Worm (Caenorhabditis elegans) whole organism, L4 larva: Measurements from ENCODE around the gene ecps-1.

Experiments
- F10B5.3 ChIP-seq: sonication (generic microtip); optimal IDR thresholded peaks from 2 replicates; lab custom pipeline; 2016; ENCODE audit warnings: mild to moderate bottlenecking, missing genetic modification characterization, missing compliant biosample characterization
- F37D6.2 ChIP-seq: sonication (generic microtip); optimal IDR thresholded peaks from 2 replicates; lab custom pipeline; 2016; ENCODE audit warnings: mild to moderate bottlenecking, missing genetic modification characterization, missing compliant biosample characterization
- T20F7.1 ChIP-seq: fragments of 200-800 bp; sonication (Bioruptor generic); optimal IDR thresholded peaks from 2 replicates; lab custom pipeline; 2018; ENCODE audit warnings: mild to moderate bottlenecking, missing genetic modification characterization, missing compliant biosample characterization
- T26A8.4 ChIP-seq: fragments of 200-800 bp; sonication (Bioruptor generic); IDR thresholded peaks from 2 replicates; pipeline ENCODE4 v1.3.6; 2022; ENCODE audit warnings: missing genetic modification characterization, missing compliant biosample characterization
- Y105C5A.15 ChIP-seq: fragments of 200-800 bp; sonication (Bioruptor generic); IDR thresholded peaks from 2 replicates; pipeline ENCODE4 v1.3.6; 2022; ENCODE audit warnings: missing genetic modification characterization, missing compliant biosample characterization
- ZK337.2 ChIP-seq: fragments of 200-800 bp; sonication (Bioruptor generic); IDR thresholded peaks from 2 replicates; pipeline ENCODE4 v1.3.6; 2022; ENCODE audit warnings: missing genetic modification reagents, missing genetic modification characterization, missing compliant biosample characterization
- ZK546.5 ChIP-seq, 2 experiments: sonication (generic microtip); optimal IDR thresholded peaks; 2 replicates each; lab custom pipeline; 2017; ENCODE audit warnings: missing biosample characterization in 2 of 2, missing genetic modification characterization in 2 of 2
- aly-2 ChIP-seq: sonication (generic microtip); optimal IDR thresholded peaks from 2 replicates; lab custom pipeline; 2018; ENCODE audit warnings: missing biosample characterization, missing genetic modification characterization
- attf-4 ChIP-seq: sonication (generic microtip); optimal IDR thresholded peaks from 3 replicates; lab custom pipeline; 2017; ENCODE audit warnings: missing biosample characterization, missing genetic modification characterization
- ceh-32 ChIP-seq: sonication (generic microtip); optimal IDR thresholded peaks from 2 replicates; lab custom pipeline; 2016; ENCODE audit warnings: mild to moderate bottlenecking, missing genetic modification characterization, missing compliant biosample characterization; ENCODE audit not compliant: poor library complexity
- ceh-44 ChIP-seq: fragments of 200-800 bp; sonication (Bioruptor generic); IDR thresholded peaks from 2 replicates; pipeline ENCODE4 v1.3.6; 2022; ENCODE audit warnings: missing genetic modification reagents, missing genetic modification characterization, missing compliant biosample characterization
- ceh-62 ChIP-seq: sonication (generic microtip); optimal IDR thresholded peaks from 2 replicates; lab custom pipeline; 2017; ENCODE audit warnings: missing biosample characterization, missing genetic modification characterization
- ceh-82 ChIP-seq: sonication (generic microtip); optimal IDR thresholded peaks from 2 replicates; lab custom pipeline; 2017; ENCODE audit warnings: missing biosample characterization, missing genetic modification characterization
- cey-2 ChIP-seq: sonication (generic microtip); optimal IDR thresholded peaks from 3 replicates; lab custom pipeline; 2017; ENCODE audit warnings: missing genetic modification characterization, mild to moderate bottlenecking, missing compliant biosample characterization, antibody characterized with exemption, borderline replicate concordance; ENCODE audit not compliant: insufficient read depth
- daf-12 ChIP-seq: fragments of 150-350 bp; optimal IDR thresholded peaks from 2 replicates; lab custom pipeline; 2014; ENCODE audit warnings: missing biosample characterization, missing genetic modification reagents, missing genetic modification characterization
- daf-16 ChIP-seq, 3 experiments: sonication (generic microtip); optimal IDR thresholded peaks; 2 replicates each; lab custom pipeline; 2016 to 2017; ENCODE audit warnings: missing genetic modification characterization in 3 of 3, missing genetic modification reagents in 3 of 3, mild to moderate bottlenecking in 2 of 3, missing compliant biosample characterization in 2 of 3, missing biosample characterization in 1 of 3, moderate library complexity in 1 of 3
- dmd-9 ChIP-seq: fragments of 200-800 bp; sonication (Bioruptor generic); IDR thresholded peaks from 2 replicates; pipeline ENCODE4 v1.3.6; 2022; ENCODE audit warnings: missing genetic modification reagents, missing genetic modification characterization, missing compliant biosample characterization
- dve-1 ChIP-seq: sonication (generic microtip); optimal IDR thresholded peaks from 2 replicates; lab custom pipeline; 2017; ENCODE audit warnings: antibody characterized with exemption, mild to moderate bottlenecking, missing genetic modification characterization, missing compliant biosample characterization; ENCODE audit not compliant: insufficient read depth
- egl-43 ChIP-seq: fragments of 200-800 bp; sonication (Bioruptor generic); IDR thresholded peaks from 2 replicates; pipeline ENCODE4 v1.3.6; 2022; ENCODE audit warnings: missing genetic modification reagents, missing genetic modification characterization, missing compliant biosample characterization
- fos-1 ChIP-seq: fragments of 150-350 bp; optimal IDR thresholded peaks from 2 replicates; lab custom pipeline; 2014; ENCODE audit warnings: missing biosample characterization, missing genetic modification characterization
- hlh-11 ChIP-seq: fragments of 200-800 bp; sonication (Bioruptor generic); optimal IDR thresholded peaks from 2 replicates; lab custom pipeline; 2018; ENCODE audit warnings: mild to moderate bottlenecking, missing genetic modification characterization, missing compliant biosample characterization
- hlh-30 ChIP-seq: sonication (generic microtip); optimal IDR thresholded peaks from 2 replicates; lab custom pipeline; 2017; ENCODE audit warnings: antibody characterized with exemption, mild to moderate bottlenecking, missing genetic modification characterization, missing compliant biosample characterization; ENCODE audit not compliant: insufficient read depth
- lin-15B ChIP-seq: fragments of 150-350 bp; sonication (generic microtip); optimal IDR thresholded peaks from 3 replicates; lab custom pipeline; 2014; ENCODE audit warnings: missing biosample characterization, missing genetic modification characterization
- lin-29 ChIP-seq: fragments of 200-800 bp; sonication (Bioruptor generic); IDR thresholded peaks from 2 replicates; pipeline ENCODE4 v1.3.6; 2022; ENCODE audit warnings: missing genetic modification reagents, missing genetic modification characterization, missing compliant biosample characterization
- lin-39 ChIP-seq: fragments of 150-350 bp; optimal IDR thresholded peaks from 2 replicates; lab custom pipeline; 2014; ENCODE audit warnings: missing biosample characterization, missing genetic modification reagents, missing genetic modification characterization
- lsy-2 ChIP-seq, 2 experiments: fragments of 150-350 bp in 1 of 2; sonication (generic microtip) in 1 of 2; optimal IDR thresholded peaks; 2 replicates each; lab custom pipeline; 2014 to 2017; ENCODE audit warnings: missing biosample characterization in 2 of 2, missing genetic modification characterization in 2 of 2
- mdt-29 ChIP-seq: fragments of 200-800 bp; sonication (Bioruptor generic); IDR thresholded peaks from 2 replicates; pipeline ENCODE4 v1.3.6; 2022; ENCODE audit warnings: missing genetic modification reagents, missing genetic modification characterization, missing compliant biosample characterization
- mes-2 ChIP-seq: sonication (generic microtip); optimal IDR thresholded peaks from 2 replicates; lab custom pipeline; 2016; ENCODE audit warnings: missing genotype, mild to moderate bottlenecking, missing genetic modification characterization, missing compliant biosample characterization; ENCODE audit not compliant: poor library complexity, severe bottlenecking
- mxl-2 ChIP-seq: fragments of 200-800 bp; sonication (Bioruptor generic); conservative IDR thresholded peaks from 2 replicates; pipeline ENCODE4 v1.3.6; 2022; ENCODE audit warnings: missing genetic modification reagents, missing genetic modification characterization, missing compliant biosample characterization
- nhr-11 ChIP-seq: fragments of 150-350 bp; optimal IDR thresholded peaks from 2 replicates; lab custom pipeline; 2014; ENCODE audit warnings: missing biosample characterization, missing genetic modification characterization
- nhr-25 ChIP-seq: sonication (generic microtip); optimal IDR thresholded peaks from 2 replicates; lab custom pipeline; 2017; ENCODE audit warnings: missing genetic modification characterization, mild to moderate bottlenecking, missing compliant biosample characterization, antibody characterized with exemption, moderate library complexity, borderline replicate concordance; ENCODE audit not compliant: insufficient read depth
- nhr-28 ChIP-seq: fragments of 150-350 bp; optimal IDR thresholded peaks from 2 replicates; lab custom pipeline; 2014; ENCODE audit warnings: missing biosample characterization, missing genetic modification characterization
- rbr-2 ChIP-seq: sonication (generic microtip); optimal IDR thresholded peaks from 2 replicates; lab custom pipeline; 2016; ENCODE audit warnings: missing genotype, missing genetic modification characterization, missing compliant biosample characterization
- sdz-12 ChIP-seq: fragments of 200-800 bp; sonication (Bioruptor generic); optimal IDR thresholded peaks from 2 replicates; lab custom pipeline; 2018; ENCODE audit warnings: mild to moderate bottlenecking, missing genetic modification characterization, missing compliant biosample characterization
- skn-1 ChIP-seq: fragments of 150-350 bp; optimal IDR thresholded peaks from 2 replicates; lab custom pipeline; 2014; ENCODE audit warnings: missing biosample characterization, missing genetic modification characterization
- tra-1 ChIP-seq: fragments of 200-800 bp; sonication (Bioruptor generic); IDR thresholded peaks from 2 replicates; pipeline ENCODE4 v1.3.6; 2022; ENCODE audit warnings: missing genetic modification reagents, missing genetic modification characterization, missing compliant biosample characterization
- unc-62 ChIP-seq, 3 experiments: fragments of 150-350 bp in 1 of 3; sonication (generic microtip); optimal IDR thresholded peaks in 2 of 3; peaks in 1 of 3; 1 replicate in 1 of 3; 2 replicates in 2 of 3; lab custom pipeline; 2014 to 2017; ENCODE audit warnings: missing biosample characterization in 3 of 3, missing genetic modification characterization in 3 of 3, missing genetic modification reagents in 3 of 3, missing genotype in 1 of 3
- zfp-2 ChIP-seq: sonication (generic microtip); optimal IDR thresholded peaks from 2 replicates; lab custom pipeline; 2016; ENCODE audit warnings: mild to moderate bottlenecking, missing genetic modification characterization, missing compliant biosample characterization

Gene ecps-1

ce11 chrIII:10481497-10481896 lies 21.1 kb upstream of the ecps-1 start (continued):
- TF ChIP-seq T20F7.1 (GFP tag; lab: Kevin White, UChicago) (no peak), fos-1 (tag; lab: Kevin White, UChicago) (no peak), unc-62 (GFP tag; optimal IDR thresholded peaks at IDR 0.05 in 1 of 2; lab: Kevin White, UChicago) (peak in 1 of 2 experiments; percentile 93), unc-62 (tag; optimal IDR thresholded peaks at IDR 0.05; lab: Kevin White, UChicago) (no peak)

ce11 chrIII:10479180-10479579 lies 18.8 kb upstream of the ecps-1 start, which contains the start of gene D2045.7:
D2045.7 (plus strand) TSS chrIII:10479480.
- TF ChIP-seq ceh-32 (no peak), hlh-11 (tag; lab: Kevin White, UChicago) (no peak), F10B5.3 (tag; lab: Kevin White, UChicago) (no peak), lsy-2 (tag; optimal IDR thresholded peaks at IDR 0.05; lab: Kevin White, UChicago) (no peak), nhr-11 (tag; lab: Kevin White, UChicago) (no peak), ZK546.5 (tag; optimal IDR thresholded peaks at IDR 0.05; lab: Kevin White, UChicago) (no peak)

- TF ChIP-seq Y105C5A.15 (no peak), aly-2 (tag; lab: Kevin White, UChicago) (no peak), T26A8.4 (GFP tag; lab: Robert Waterston, UW) (no peak), nhr-25 (tag; lab: Kevin White, UChicago) (no peak), mdt-29 (GFP tag; lab: Robert Waterston, UW) (no peak), lin-15B (no peak), mxl-2 (GFP tag; lab: Robert Waterston, UW) (no peak), unc-62 (GFP tag; optimal IDR thresholded peaks at IDR 0.05 in 1 of 2; lab: Kevin White, UChicago) (no peak), unc-62 (tag; optimal IDR thresholded peaks at IDR 0.05; lab: Kevin White, UChicago) (no peak), mes-2 (tag; lab: Kevin White, UChicago) (no peak), F37D6.2 (tag; lab: Kevin White, UChicago) (no peak), skn-1 (tag; lab: Kevin White, UChicago) (no peak), zfp-2 (tag; lab: Kevin White, UChicago) (no peak), lin-39 (tag; lab: Kevin White, UChicago) (no peak), fos-1 (tag; lab: Kevin White, UChicago) (no peak), rbr-2 (no peak), ceh-62 (no peak), tra-1 (no peak), sdz-12 (GFP tag; lab: Kevin White, UChicago) (no peak), lin-29 (GFP tag; lab: Robert Waterston, UW) (no peak), ZK546.5 (tag; optimal IDR thresholded peaks at IDR 0.05; lab: Kevin White, UChicago) (no peak)
Observed at ce11 chrIII:10474945-10475344, 14.6 kb upstream of the ecps-1 start, which contains the start of gene D2045.9. D2045.9 (plus strand) TSS chrIII:10475245.

ce11 chrIII:10470927-10471326 lies 10.6 kb upstream of the ecps-1 start, which contains the start of gene cul-1:
cul-1 (plus strand) TSS chrIII:10471237.
- peak; percentile 2 for TF ChIP-seq nhr-28 (tag; lab: Kevin White, UChicago)
- peak in 1 of 2 experiments; percentile 42 for TF ChIP-seq lsy-2 (tag; optimal IDR thresholded peaks at IDR 0.05; lab: Kevin White, UChicago)
- TF ChIP-seq dve-1, result peak; percentile 5
- TF ChIP-seq hlh-30, result peak; percentile 72
- no peak for TF ChIP-seq lin-15B
- TF ChIP-seq daf-16 (GFP tag; optimal IDR thresholded peaks at IDR 0.05; lab: Kevin White, UChicago), result no peak
- TF ChIP-seq daf-16 (tag; optimal IDR thresholded peaks at IDR 0.05; lab: Kevin White, UChicago), result peak; percentile 11
- peak; percentile 23 for TF ChIP-seq mes-2 (tag; lab: Kevin White, UChicago)
- TF ChIP-seq egl-43 (GFP tag; lab: Robert Waterston, UW), result no peak

- TF ChIP-seq lin-39 (tag; lab: Kevin White, UChicago), result no peak
- no peak for TF ChIP-seq ceh-82
- no peak for TF ChIP-seq attf-4 (tag; lab: Kevin White, UChicago)
- no peak for TF ChIP-seq cey-2 (tag; lab: Kevin White, UChicago)
- no peak for TF ChIP-seq daf-12 (tag; lab: Kevin White, UChicago)
- TF ChIP-seq dmd-9, result no peak
- TF ChIP-seq lin-29 (GFP tag; lab: Robert Waterston, UW), result no peak
- TF ChIP-seq tra-1, result no peak
- no peak for TF ChIP-seq ceh-44
- TF ChIP-seq ZK337.2 (GFP tag; lab: Robert Waterston, UW), result no peak
- TF ChIP-seq, all 104 proteins: peak for 0
Observed at ce11 chrIII:10469574-10470055, 9.3 kb upstream of the ecps-1 start, which contains the start of gene D2045.5. D2045.5 (minus strand) TSS chrIII:10469624.
